Worm (Caenorhabditis elegans) whole organism, L4 larva: ENCODE data around the gene srt-3.
A peak's percentile ranks its signal among the peaks of the same experiment; 100 is the strongest.
"Not testable (repeated sequence)": the region's sequence is repeated elsewhere in the genome, so short reads cannot be mapped to it uniquely, and the experiment has no call there.

Experiments
- F10B5.3 ChIP-seq: sonication (generic microtip); optimal IDR thresholded peaks from 2 replicates; lab custom pipeline; 2016; ENCODE audit warnings: mild to moderate bottlenecking, missing genetic modification characterization, missing compliant biosample characterization
- F26F4.8 ChIP-seq: fragments of 200-800 bp; sonication (Bioruptor generic); conservative IDR thresholded peaks from 2 replicates; pipeline ENCODE4 v1.3.6; 2022; ENCODE audit warnings: missing genetic modification characterization, missing compliant biosample characterization
- F44E2.7 ChIP-seq: fragments of 200-800 bp; sonication (Bioruptor generic); IDR thresholded peaks from 2 replicates; pipeline ENCODE4 v2.1.2; 2022; ENCODE audit warnings: missing genetic modification characterization, missing compliant biosample characterization
- F49E8.2 ChIP-seq: sonication (generic microtip); optimal IDR thresholded peaks from 2 replicates; lab custom pipeline; 2016; ENCODE audit warnings: missing compliant biosample characterization, mild to moderate bottlenecking, missing genetic modification characterization, borderline replicate concordance
- R02D3.7 ChIP-seq: fragments of 150-350 bp; sonication (generic microtip); optimal IDR thresholded peaks from 3 replicates; lab custom pipeline; 2014; ENCODE audit warnings: missing biosample characterization, missing genetic modification characterization
- Y5F2A.4 ChIP-seq: fragments of 200-800 bp; sonication (Bioruptor generic); optimal IDR thresholded peaks from 2 replicates; lab custom pipeline; 2018; ENCODE audit warnings: mild to moderate bottlenecking, missing genetic modification characterization, missing compliant biosample characterization
- aha-1 ChIP-seq: fragments of 150-350 bp; peaks from one replicate; lab custom pipeline; 2014; ENCODE audit warnings: missing biosample characterization, missing genetic modification characterization
- arid-1 ChIP-seq: fragments of 200-800 bp; sonication (Bioruptor generic); conservative IDR thresholded peaks from 2 replicates; pipeline ENCODE4 v1.3.6; 2022; ENCODE audit warnings: missing genetic modification reagents, missing genetic modification characterization, missing compliant biosample characterization
- ceh-82 ChIP-seq: sonication (generic microtip); optimal IDR thresholded peaks from 2 replicates; lab custom pipeline; 2017; ENCODE audit warnings: missing biosample characterization, missing genetic modification characterization
- daf-8 ChIP-seq: fragments of 200-800 bp; sonication (Bioruptor generic); IDR thresholded peaks from 2 replicates; pipeline ENCODE4 v1.3.6; 2022; ENCODE audit warnings: missing genetic modification characterization, missing compliant biosample characterization
- dmd-9 ChIP-seq: fragments of 200-800 bp; sonication (Bioruptor generic); IDR thresholded peaks from 2 replicates; pipeline ENCODE4 v1.3.6; 2022; ENCODE audit warnings: missing genetic modification reagents, missing genetic modification characterization, missing compliant biosample characterization
- dve-1 ChIP-seq: sonication (generic microtip); optimal IDR thresholded peaks from 2 replicates; lab custom pipeline; 2017; ENCODE audit warnings: antibody characterized with exemption, mild to moderate bottlenecking, missing genetic modification characterization, missing compliant biosample characterization; ENCODE audit not compliant: insufficient read depth
- hlh-30 ChIP-seq: sonication (generic microtip); optimal IDR thresholded peaks from 2 replicates; lab custom pipeline; 2017; ENCODE audit warnings: antibody characterized with exemption, mild to moderate bottlenecking, missing genetic modification characterization, missing compliant biosample characterization; ENCODE audit not compliant: insufficient read depth
- lin-29 ChIP-seq: fragments of 200-800 bp; sonication (Bioruptor generic); IDR thresholded peaks from 2 replicates; pipeline ENCODE4 v1.3.6; 2022; ENCODE audit warnings: missing genetic modification reagents, missing genetic modification characterization, missing compliant biosample characterization
- lir-3 ChIP-seq: sonication (generic microtip); optimal IDR thresholded peaks from 2 replicates; lab custom pipeline; 2016; ENCODE audit warnings: mild to moderate bottlenecking, missing genetic modification characterization, missing compliant biosample characterization
- madf-5 ChIP-seq, 2 experiments: fragments of 200-800 bp; sonication (Bioruptor generic); IDR thresholded peaks; 2 replicates each; pipeline ENCODE4 v1.3.6; 2022; ENCODE audit warnings: missing compliant biosample characterization in 2 of 2, missing genetic modification characterization in 2 of 2
- mdt-29 ChIP-seq: fragments of 200-800 bp; sonication (Bioruptor generic); IDR thresholded peaks from 2 replicates; pipeline ENCODE4 v1.3.6; 2022; ENCODE audit warnings: missing genetic modification reagents, missing genetic modification characterization, missing compliant biosample characterization
- nhr-77 ChIP-seq: fragments of 150-350 bp; optimal IDR thresholded peaks from 2 replicates; lab custom pipeline; 2014; ENCODE audit warnings: missing biosample characterization, missing genetic modification characterization
- pqm-1 ChIP-seq: sonication (generic microtip); optimal IDR thresholded peaks from 2 replicates; lab custom pipeline; 2017; ENCODE audit warnings: missing biosample characterization, missing genetic modification characterization
- rbr-2 ChIP-seq: sonication (generic microtip); optimal IDR thresholded peaks from 2 replicates; lab custom pipeline; 2016; ENCODE audit warnings: missing genotype, missing genetic modification characterization, missing compliant biosample characterization
- saeg-2 ChIP-seq: fragments of 200-800 bp; sonication (Bioruptor generic); IDR thresholded peaks from 2 replicates; pipeline ENCODE4 v1.3.6; 2022; ENCODE audit warnings: missing genetic modification reagents, missing genetic modification characterization, missing compliant biosample characterization
- skn-1 ChIP-seq: fragments of 150-350 bp; optimal IDR thresholded peaks from 2 replicates; lab custom pipeline; 2014; ENCODE audit warnings: missing biosample characterization, missing genetic modification characterization
- snpc-1.2 ChIP-seq: fragments of 200-800 bp; sonication (Bioruptor generic); IDR thresholded peaks from 2 replicates; pipeline ENCODE4 v1.3.6; 2022; ENCODE audit warnings: missing genetic modification reagents, missing genetic modification characterization, missing compliant biosample characterization
- tag-97 ChIP-seq: fragments of 200-800 bp; sonication (Bioruptor generic); IDR thresholded peaks from 2 replicates; pipeline ENCODE4 v1.3.6; 2022; ENCODE audit warnings: missing genetic modification characterization, missing compliant biosample characterization
- unc-62 ChIP-seq, 3 experiments: fragments of 150-350 bp in 1 of 3; sonication (generic microtip); optimal IDR thresholded peaks in 2 of 3; peaks in 1 of 3; 1 replicate in 1 of 3; 2 replicates in 2 of 3; lab custom pipeline; 2014 to 2017; ENCODE audit warnings: missing biosample characterization in 3 of 3, missing genetic modification characterization in 3 of 3, missing genetic modification reagents in 3 of 3, missing genotype in 1 of 3
- zfp-3 ChIP-seq: fragments of 200-800 bp; sonication (Bioruptor generic); conservative IDR thresholded peaks from 2 replicates; pipeline ENCODE4 v1.3.6; 2022; ENCODE audit warnings: missing genetic modification reagents, missing genetic modification characterization, missing compliant biosample characterization

The srt-3 gene

ce11 chrV:4298579-4298978 lies 38.6 kb upstream of the srt-3 start, which contains the start of gene ZC132.11:
Gene ZC132.11, minus strand, starts transcription at chrV:4298679.
- TF ChIP-seq saeg-2 = no peak
- TF ChIP-seq dmd-9 (GFP tag; lab: Robert Waterston, UW) = no peak
- no peak for TF ChIP-seq Y5F2A.4
- no peak for TF ChIP-seq zfp-3
- TF ChIP-seq nhr-77 = no peak
- TF ChIP-seq lin-29 (GFP tag; lab: Robert Waterston, UW) = no peak
- no peak for TF ChIP-seq mdt-29 (GFP tag; lab: Robert Waterston, UW)
- TF ChIP-seq tag-97 = no peak
- TF ChIP-seq hlh-30 (tag; lab: Kevin White, UChicago) = no peak
- no peak for TF ChIP-seq lir-3 (tag; lab: Kevin White, UChicago)

ce11 chrV:4295920-4296319 lies 35.9 kb upstream of the srt-3 start, which contains the start of gene F47D2.11:
Gene F47D2.11, minus strand, starts transcription at chrV:4296020.
- TF ChIP-seq unc-62 (GFP tag; optimal IDR thresholded peaks at IDR 0.05 in 1 of 2; lab: Kevin White, UChicago) (peak in 1 of 2 experiments; percentile 14), unc-62 (tag; optimal IDR thresholded peaks at IDR 0.05; lab: Kevin White, UChicago) (no peak), pqm-1 (no peak), madf-5 (GFP tag; IDR thresholded peaks at IDR 0.05; lab: Robert Waterston, UW) (no peak)
- TF ChIP-seq, all 104 proteins: peak for 1

ce11 chrV:4293425-4293824 lies 33.4 kb upstream of the srt-3 start, which contains the start of gene srh-194:
Gene srh-194, minus strand, starts transcription at chrV:4293525.
- not testable (repeated sequence) for TF ChIP-seq snpc-1.2 (GFP tag; lab: Robert Waterston, UW); rbr-2 (tag; lab: Kevin White, UChicago); F26F4.8 (GFP tag; lab: Robert Waterston, UW)

DNA sequence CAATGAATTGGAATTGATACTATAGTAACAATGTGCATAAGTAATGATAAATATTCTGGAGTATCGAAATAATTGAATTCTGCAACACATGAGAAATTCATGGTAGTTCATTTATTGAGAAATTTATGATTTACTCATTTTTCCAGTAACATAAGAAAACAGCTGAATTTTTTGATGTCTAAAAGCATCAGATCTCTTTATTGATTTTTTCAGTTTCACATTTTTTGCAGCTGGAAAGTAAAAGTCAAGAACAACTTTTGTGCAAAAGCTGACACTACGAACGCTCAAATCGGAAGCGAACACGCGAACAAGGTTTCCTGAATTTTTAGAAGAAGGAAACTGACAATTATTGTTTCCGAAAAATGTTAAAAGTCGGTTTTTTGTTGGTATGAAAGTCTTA lies 30.1 kb upstream of the srt-3 start, which contains the start of gene srh-193:
TSS of gene srh-193 (minus strand) at position 101 of the 400 bp plus-strand sequence.
- peak; percentile 0 for TF ChIP-seq aha-1
- TF ChIP-seq, all 104 proteins: peak for 1; not testable (repeated sequence) for 103

ce11 chrV:4284737-4285136 lies 24.7 kb upstream of the srt-3 start, which contains the start of gene srt-19:
Gene srt-19, plus strand, starts transcription at chrV:4285037.
- not testable (repeated sequence) for TF ChIP-seq daf-8; F44E2.7 (GFP tag; lab: Robert Waterston, UW); skn-1

ce11 chrV:4281699-4282098 lies 21.7 kb upstream of the srt-3 start, which contains the start of gene srt-37:
Gene srt-37, minus strand, starts transcription at chrV:4281799.
- not testable (repeated sequence) for TF ChIP-seq madf-5 (GFP tag; IDR thresholded peaks at IDR 0.05; lab: Robert Waterston, UW); F49E8.2 (tag; lab: Kevin White, UChicago); arid-1 (GFP tag; lab: Robert Waterston, UW)

DNA sequence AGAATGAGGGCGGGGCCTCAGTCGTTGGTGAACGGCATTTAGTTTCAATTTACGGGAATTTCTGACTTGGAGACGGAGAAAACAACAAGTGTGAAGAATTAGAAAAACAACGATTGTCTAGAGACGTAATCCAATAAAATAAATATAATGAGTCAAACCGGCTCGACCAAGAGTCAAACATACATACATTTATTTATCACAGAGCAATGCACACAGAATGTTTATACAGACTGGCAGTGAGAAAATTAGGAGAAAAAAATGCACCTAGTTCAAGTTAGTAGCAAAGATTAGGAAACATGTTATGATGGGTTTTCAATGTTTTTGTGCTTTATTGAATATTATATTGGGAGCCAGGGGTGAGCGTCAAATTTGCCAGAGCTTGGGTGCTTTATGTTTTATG lies 18.7 kb upstream of the srt-3 start, which contains the start of gene srt-20:
TSS of gene srt-20 (minus strand) at position 101 of the 400 bp plus-strand sequence.
- not testable (repeated sequence) for TF ChIP-seq F10B5.3 (tag; lab: Kevin White, UChicago); ceh-82; dve-1 (tag; lab: Kevin White, UChicago)

DNA sequence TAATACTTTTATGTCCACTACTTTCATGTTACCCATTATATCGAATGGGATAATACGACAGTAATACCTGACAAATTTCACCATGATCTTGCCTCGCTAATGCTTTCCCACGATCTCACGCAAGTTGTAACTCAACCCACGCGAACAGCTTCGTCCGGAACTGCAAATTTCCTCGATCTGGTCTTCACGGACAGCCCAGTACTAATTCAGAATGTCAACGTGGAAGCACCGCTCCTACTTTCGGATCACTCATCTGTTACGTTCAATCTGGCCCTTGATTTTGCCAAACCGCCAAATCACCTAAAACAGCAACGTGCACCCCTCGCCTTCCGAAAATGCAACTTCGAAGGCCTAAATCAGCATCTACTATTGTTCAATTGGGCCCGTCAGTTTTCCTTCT lies 13.4 kb upstream of the srt-3 start:
- TF ChIP-seq R02D3.7 (no peak), unc-62 (GFP tag; optimal IDR thresholded peaks at IDR 0.05 in 1 of 2; lab: Kevin White, UChicago) (peak in 1 of 2 experiments; percentile 91), unc-62 (tag; optimal IDR thresholded peaks at IDR 0.05; lab: Kevin White, UChicago) (no peak), aha-1 (peak; percentile 40)
- TF ChIP-seq, all 104 proteins: peak for 2
